Worm (Caenorhabditis elegans) whole organism, early embryonic: ENCODE data around the gene pcyt-1.

Experiments
- B0310.2 ChIP-seq: sonication (generic microtip); optimal IDR thresholded peaks from 2 replicates; lab custom pipeline; 2016; ENCODE audit warnings: mild to moderate bottlenecking, missing genetic modification characterization, missing compliant biosample characterization
- F13C5.2 ChIP-seq: sonication (generic microtip); optimal IDR thresholded peaks from 2 replicates; lab custom pipeline; 2017; ENCODE audit warnings: mild to moderate bottlenecking, missing genetic modification characterization, inconsistent platforms, missing compliant biosample characterization
- aly-1 ChIP-seq: sonication (generic microtip); optimal IDR thresholded peaks from 2 replicates; lab custom pipeline; 2016; ENCODE audit warnings: missing genetic modification characterization, missing compliant biosample characterization
- ama-1 ChIP-seq: fragments of 150-350 bp; optimal IDR thresholded peaks from 2 replicates; lab custom pipeline; 2014
- ceh-13 ChIP-seq: fragments of 200-800 bp; sonication (Bioruptor generic); optimal IDR thresholded peaks from 2 replicates; lab custom pipeline; 2018; ENCODE audit warnings: mild to moderate bottlenecking, missing genetic modification characterization, missing compliant biosample characterization
- ceh-36 ChIP-seq: sonication (generic microtip); optimal IDR thresholded peaks from 2 replicates; lab custom pipeline; 2016; ENCODE audit warnings: missing genetic modification characterization, inconsistent platforms, missing compliant biosample characterization
- ets-7 ChIP-seq: sonication (generic microtip); optimal IDR thresholded peaks from 2 replicates; lab custom pipeline; 2016; ENCODE audit warnings: missing genotype, missing genetic modification characterization, missing compliant biosample characterization
- flt-1 ChIP-seq: fragments of 200-800 bp; sonication (Bioruptor generic); IDR thresholded peaks from 2 replicates; pipeline ENCODE4 v1.3.6; 2022; ENCODE audit warnings: missing genetic modification characterization, missing compliant biosample characterization
- hmbx-1 ChIP-seq: sonication (generic microtip); optimal IDR thresholded peaks from 2 replicates; lab custom pipeline; 2016; ENCODE audit warnings: mild to moderate bottlenecking, missing genetic modification characterization, missing compliant biosample characterization
- hmg-4 ChIP-seq: fragments of 200-800 bp; sonication (Bioruptor generic); optimal IDR thresholded peaks from 2 replicates; lab custom pipeline; 2018; ENCODE audit warnings: mild to moderate bottlenecking, missing genetic modification characterization, missing compliant biosample characterization
- hnd-1 ChIP-seq: sonication (generic microtip); optimal IDR thresholded peaks from 2 replicates; lab custom pipeline; 2016; ENCODE audit warnings: missing genetic modification characterization, missing compliant biosample characterization
- pes-1 ChIP-seq: fragments of 200-800 bp; sonication (Bioruptor generic); IDR thresholded peaks from 2 replicates; pipeline ENCODE4 v1.3.6; 2022; ENCODE audit warnings: missing genetic modification reagents, missing genetic modification characterization, missing compliant biosample characterization
- scrt-1 ChIP-seq: fragments of 200-800 bp; sonication (Bioruptor generic); IDR thresholded peaks from 2 replicates; pipeline ENCODE4 v1.3.6; 2022; ENCODE audit warnings: missing genetic modification characterization, missing compliant biosample characterization
- sea-1 ChIP-seq: fragments of 200-800 bp; sonication (Bioruptor generic); conservative IDR thresholded peaks from 2 replicates; pipeline ENCODE4 v1.3.6; 2022; ENCODE audit warnings: missing genetic modification characterization, missing compliant biosample characterization
- tbx-11 ChIP-seq: fragments of 200-800 bp; sonication (Bioruptor generic); IDR thresholded peaks from 2 replicates; pipeline ENCODE4 v1.3.6; 2022; ENCODE audit warnings: missing genetic modification characterization, missing compliant biosample characterization
- tbx-37 ChIP-seq: fragments of 200-800 bp; sonication (Bioruptor generic); conservative IDR thresholded peaks from 2 replicates; pipeline ENCODE4 v1.3.6; 2022; ENCODE audit warnings: missing genetic modification reagents, missing genetic modification characterization, missing compliant biosample characterization
- tra-4 ChIP-seq: sonication (generic microtip); optimal IDR thresholded peaks from 2 replicates; lab custom pipeline; 2017; ENCODE audit warnings: missing genetic modification characterization, missing compliant biosample characterization

pcyt-1 gene

DNA sequence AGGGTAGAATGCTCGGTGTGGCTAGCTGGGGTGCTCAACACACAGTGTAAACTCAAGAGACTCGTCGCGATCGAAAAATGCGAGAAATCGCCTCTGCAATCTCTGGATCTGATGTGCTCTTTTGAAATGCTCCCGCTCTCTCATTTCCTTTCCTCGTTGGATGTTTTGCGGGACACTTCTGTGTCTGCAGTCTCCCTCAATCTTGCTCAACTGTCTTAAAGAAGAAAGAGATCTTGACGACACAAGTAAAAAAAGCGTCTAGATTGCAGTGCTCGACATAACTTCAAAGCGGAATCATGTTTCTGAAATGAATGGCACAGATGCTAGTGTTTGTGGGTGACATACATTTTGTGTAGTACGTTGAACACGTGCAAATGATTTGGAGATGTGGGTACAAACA lies 1.5 kb downstream of the pcyt-1 start:
- TF ChIP-seq scrt-1 (GFP tag; lab: Robert Waterston, UW) (no peak), sea-1 (no peak), tbx-11 (no peak)

DNA sequence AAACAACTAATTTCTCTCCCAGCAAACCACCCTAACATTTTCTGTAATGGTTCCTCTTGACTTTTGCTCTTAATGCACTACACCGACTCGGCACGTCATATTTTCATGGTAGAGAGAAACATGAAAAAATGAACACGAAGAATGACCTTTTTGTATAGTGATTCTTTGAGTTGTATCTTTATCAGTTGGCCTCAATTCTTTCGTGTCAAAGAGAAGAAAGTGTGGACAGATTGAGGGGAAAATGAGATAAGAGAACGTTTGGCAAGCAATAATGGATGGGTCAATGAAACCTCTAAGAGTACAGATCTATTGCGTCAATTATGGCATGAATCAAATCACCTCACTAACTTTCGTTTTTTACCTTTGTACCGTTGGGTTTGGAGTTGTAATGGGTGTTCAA lies 3.8 kb downstream of the pcyt-1 start:
- TF ChIP-seq tra-4 (tag; lab: Kevin White, UChicago) (no peak), scrt-1 (GFP tag; lab: Robert Waterston, UW) (no peak), B0310.2 (tag; lab: Kevin White, UChicago) (no peak), ets-7 (tag; lab: Kevin White, UChicago) (no peak), aly-1 (tag; lab: Kevin White, UChicago) (no peak), hmg-4 (no peak), ceh-36 (tag; lab: Kevin White, UChicago) (no peak)

DNA sequence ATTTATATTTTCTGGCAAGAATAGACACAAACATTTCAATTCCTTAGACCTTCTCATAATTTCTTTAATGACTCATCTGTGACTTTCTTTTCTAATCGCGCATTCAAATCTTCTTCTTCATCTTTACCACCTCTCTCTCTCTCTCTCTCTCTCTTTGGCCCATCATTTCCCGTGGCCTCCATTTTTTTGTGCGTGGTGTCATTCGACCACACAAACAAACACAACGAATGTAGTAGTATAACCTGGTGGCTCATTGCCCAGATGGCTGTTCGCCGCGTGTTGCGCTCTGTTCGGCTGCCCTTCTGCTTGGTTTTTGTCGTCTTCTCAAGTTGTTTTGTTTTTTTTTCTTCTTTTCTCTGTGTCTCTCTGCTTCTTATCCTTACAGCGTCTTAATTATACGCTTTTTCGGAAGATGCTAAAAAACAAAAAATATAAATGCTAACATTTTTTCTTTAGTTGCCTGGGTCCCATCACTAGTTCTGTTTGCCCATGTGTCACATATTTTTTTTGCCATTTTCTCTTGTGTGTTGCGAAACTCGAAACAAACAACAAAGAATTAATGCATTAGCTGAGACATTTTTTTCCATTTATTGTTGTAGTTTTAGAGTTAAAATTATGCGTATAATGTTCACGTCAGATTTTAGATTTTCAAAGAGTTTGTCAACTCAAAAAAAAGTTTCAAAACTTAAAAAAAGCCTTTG lies 5.5 kb downstream of the pcyt-1 start:
- TF ChIP-seq aly-1 (tag; lab: Kevin White, UChicago): no peak
- TF ChIP-seq sea-1: no peak
- no peak for TF ChIP-seq tra-4 (tag; lab: Kevin White, UChicago)
- TF ChIP-seq ceh-13 (GFP tag; lab: Kevin White, UChicago): no peak
- peak; percentile 14 for TF ChIP-seq hmg-4
- TF ChIP-seq ets-7 (tag; lab: Kevin White, UChicago): no peak

DNA sequence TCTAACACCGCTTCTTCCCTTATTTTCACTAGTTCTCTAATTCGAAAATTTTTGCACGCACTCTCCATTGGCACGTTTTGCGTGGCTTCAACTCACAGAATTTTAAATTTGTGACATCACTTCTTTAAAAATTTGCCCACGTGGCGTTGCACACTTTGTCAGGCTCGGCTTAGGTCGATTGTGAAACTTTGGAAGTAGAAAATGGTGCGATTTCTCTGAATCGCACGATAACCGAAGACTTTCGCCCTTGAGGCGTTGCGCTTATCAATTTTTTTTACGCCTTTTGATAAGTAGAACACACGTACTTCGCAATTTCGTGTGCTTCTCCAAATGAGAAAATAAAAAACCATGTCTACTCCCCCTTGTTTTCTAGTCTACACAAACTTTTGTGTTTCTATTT lies 6.2 kb downstream of the pcyt-1 start:
- TF ChIP-seq tbx-37 (no peak), hmbx-1 (tag; lab: Kevin White, UChicago) (no peak), flt-1 (no peak), ets-7 (tag; lab: Kevin White, UChicago) (no peak), ama-1 (lab: Kevin White, UChicago) (no peak), hnd-1 (tag; lab: Kevin White, UChicago) (no peak), ceh-36 (tag; lab: Kevin White, UChicago) (no peak), tra-4 (tag; lab: Kevin White, UChicago) (no peak), scrt-1 (GFP tag; lab: Robert Waterston, UW) (no peak), sea-1 (no peak), aly-1 (tag; lab: Kevin White, UChicago) (no peak), F13C5.2 (tag; lab: Kevin White, UChicago) (no peak), tbx-11 (no peak)

DNA sequence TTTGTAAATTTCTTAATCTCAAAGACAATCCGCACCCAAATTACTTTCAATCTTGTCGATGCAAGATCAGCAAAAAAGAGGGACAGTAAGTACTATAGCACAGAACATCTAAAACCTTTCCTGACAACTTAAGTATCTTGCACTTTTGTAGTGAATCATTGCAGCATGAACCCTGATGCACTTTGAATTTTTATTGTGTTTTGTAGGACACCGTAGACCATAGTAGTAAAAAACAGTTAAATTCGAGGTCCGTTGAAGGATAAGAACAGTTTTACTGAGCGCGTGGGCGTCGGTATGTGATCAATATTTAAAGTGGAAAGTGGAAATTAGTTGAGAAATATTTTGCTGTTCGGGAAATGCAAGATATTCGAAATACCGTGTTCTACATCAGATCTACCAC lies 10.1 kb downstream of the pcyt-1 start:
- no peak for TF ChIP-seq flt-1

DNA sequence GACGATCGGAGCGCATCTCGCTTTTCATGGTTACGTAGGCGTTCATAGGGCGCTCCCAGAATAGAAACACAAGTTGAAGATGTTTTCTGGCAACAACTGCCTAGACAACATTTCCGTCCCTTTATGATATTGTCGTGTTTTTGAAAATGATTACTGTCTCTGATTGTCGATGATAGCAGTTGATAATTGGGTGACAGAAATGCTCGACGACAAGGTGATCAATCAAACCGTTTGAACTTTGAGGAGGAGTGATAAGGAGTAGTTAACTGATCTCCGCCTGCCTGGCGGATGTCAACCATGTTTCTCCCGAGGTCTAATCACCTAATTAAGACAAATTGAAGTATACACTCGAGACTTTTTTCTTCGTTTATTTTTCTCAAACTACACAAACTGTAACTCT lies 11.8 kb downstream of the pcyt-1 start:
- no peak for TF ChIP-seq pes-1 (GFP tag; lab: Robert Waterston, UW)
- no peak for TF ChIP-seq ets-7 (tag; lab: Kevin White, UChicago)
- no peak for TF ChIP-seq aly-1 (tag; lab: Kevin White, UChicago)
- TF ChIP-seq ama-1 (lab: Kevin White, UChicago): no peak
- TF ChIP-seq ceh-13 (GFP tag; lab: Kevin White, UChicago): no peak
- no peak for TF ChIP-seq B0310.2 (tag; lab: Kevin White, UChicago)
- TF ChIP-seq sea-1: no peak
- no peak for TF ChIP-seq hmbx-1 (tag; lab: Kevin White, UChicago)
- TF ChIP-seq tra-4 (tag; lab: Kevin White, UChicago): no peak
- no peak for TF ChIP-seq ceh-36 (tag; lab: Kevin White, UChicago)
- no peak for TF ChIP-seq F13C5.2 (tag; lab: Kevin White, UChicago)
- no peak for TF ChIP-seq tbx-37
- TF ChIP-seq hnd-1 (tag; lab: Kevin White, UChicago): no peak
- no peak for TF ChIP-seq scrt-1 (GFP tag; lab: Robert Waterston, UW)
- TF ChIP-seq flt-1: no peak
- no peak for TF ChIP-seq hmg-4

DNA sequence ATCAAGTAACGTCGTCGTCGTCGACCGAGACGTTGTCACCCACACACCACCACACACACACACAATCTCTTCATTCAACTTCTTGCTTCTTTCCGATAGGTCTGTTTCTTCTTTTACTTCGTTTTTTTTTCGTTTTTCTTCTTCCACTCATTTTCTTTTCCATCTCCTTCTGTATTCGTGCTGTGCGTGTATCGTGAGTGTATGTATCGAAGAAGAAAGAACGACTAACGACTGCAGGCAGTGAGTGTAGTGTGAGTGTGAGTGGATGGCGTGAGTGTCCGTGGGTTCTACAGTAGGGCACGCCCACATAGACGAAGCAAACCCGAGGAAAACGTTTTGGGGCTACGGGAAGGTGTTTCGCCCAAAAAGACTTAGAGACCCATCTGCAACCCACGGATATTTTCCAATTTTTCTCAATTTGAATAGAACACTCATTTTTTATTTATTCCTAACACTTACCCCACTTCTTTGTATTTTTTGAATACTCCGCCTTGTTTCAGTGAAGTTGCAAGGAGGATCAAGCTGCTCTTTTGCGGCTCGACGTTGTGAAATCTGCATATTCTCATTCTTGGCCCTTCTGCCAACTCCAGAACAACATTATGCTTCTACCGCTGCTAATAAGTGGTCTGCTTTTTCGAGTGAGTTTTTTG lies 13.6 kb downstream of the pcyt-1 start, which contains the start of gene adt-2:
Gene adt-2 (plus strand): TSS at position 600 of the 650 bp plus-strand sequence.
- TF ChIP-seq ets-7 (tag; lab: Kevin White, UChicago): no peak
- TF ChIP-seq hmbx-1 (tag; lab: Kevin White, UChicago): no peak
- no peak for TF ChIP-seq B0310.2 (tag; lab: Kevin White, UChicago)
- TF ChIP-seq scrt-1 (GFP tag; lab: Robert Waterston, UW): no peak
- no peak for TF ChIP-seq hmg-4

DNA sequence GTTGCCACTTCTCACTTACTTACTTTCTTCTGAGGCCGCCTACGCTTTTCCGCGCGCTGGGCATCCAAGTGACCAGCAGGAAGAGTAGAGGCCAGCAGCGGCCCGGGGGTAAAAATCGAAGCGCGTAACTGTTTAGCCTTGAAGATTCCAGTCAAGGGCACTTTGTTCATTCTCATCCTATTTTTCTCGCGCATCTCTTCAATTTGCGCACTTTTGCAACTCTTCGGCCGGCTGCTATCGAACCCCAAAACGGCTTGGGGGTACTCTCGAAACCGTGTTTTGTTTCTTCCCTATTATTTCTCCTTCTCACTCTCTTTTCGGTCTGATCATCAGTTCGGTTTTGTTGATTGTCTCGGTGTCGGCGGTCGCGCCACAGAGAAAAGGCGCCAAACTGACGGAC lies 14.4 kb downstream of the pcyt-1 start:
- no peak for TF ChIP-seq hmg-4

DNA sequence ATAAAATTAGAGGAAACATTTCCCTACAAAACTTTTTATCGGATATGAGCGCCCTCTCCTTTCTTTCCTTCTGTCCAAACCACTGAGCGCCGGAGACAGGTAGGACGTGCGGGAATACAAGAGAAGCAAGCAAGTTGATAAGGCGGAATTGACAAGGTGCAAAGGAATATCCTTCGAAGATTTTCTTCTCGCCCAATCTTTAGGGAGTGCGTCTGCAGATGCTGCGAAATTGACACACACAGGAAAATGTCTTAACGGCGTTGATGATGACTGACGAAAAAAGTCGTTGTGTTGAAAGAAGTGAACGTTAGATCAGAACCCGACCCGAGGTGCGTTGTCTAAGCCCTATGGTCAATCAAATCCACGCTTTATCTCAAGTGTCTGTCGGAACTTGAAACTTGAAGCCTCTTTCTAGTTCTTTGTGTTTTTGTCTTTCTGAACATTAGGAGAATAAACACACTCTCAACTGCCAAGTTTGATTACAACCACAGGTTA lies 15.6 kb downstream of the pcyt-1 start:
- TF ChIP-seq ama-1 (lab: Kevin White, UChicago) (no peak), tbx-11 (no peak), F13C5.2 (tag; lab: Kevin White, UChicago) (no peak), flt-1 (no peak), ets-7 (tag; lab: Kevin White, UChicago) (no peak), ceh-36 (tag; lab: Kevin White, UChicago) (no peak), hnd-1 (tag; lab: Kevin White, UChicago) (no peak), pes-1 (GFP tag; lab: Robert Waterston, UW) (no peak), sea-1 (no peak), hmg-4 (no peak), ceh-13 (GFP tag; lab: Kevin White, UChicago) (no peak), tbx-37 (no peak), hmbx-1 (tag; lab: Kevin White, UChicago) (no peak)
